Fruit fly (Drosophila melanogaster): ENCODE results near the gene ntc.
A peak's percentile ranks its signal among the peaks of the same experiment; 100 is the strongest.

Gene ntc

dm6 chr3L:3802677-3803076 is 3.6 kb downstream of the ntc start (continued):
- TF ChIP-seq tna (GFP tag; IDR thresholded peaks at IDR 0.05; ENCODE audit: partially characterized antibody) (no peak), salm (tag; optimal IDR thresholded peaks at IDR 0.05) (no peak), zfh1 (GFP tag; IDR thresholded peaks at IDR 0.05) (peak; percentile 53; the same call in 2 of the 3 replicates), Hr39 (optimal IDR thresholded peaks at IDR 0.05) (no peak), slp2 (GFP tag; optimal IDR thresholded peaks at IDR 0.05) (peak; percentile 32), scrt (GFP tag; optimal IDR thresholded peaks at IDR 0.05) (peak; percentile 65), CG2875 (GFP tag; optimal IDR thresholded peaks at IDR 0.05) (peak; percentile 13), pita (GFP tag; optimal IDR thresholded peaks at IDR 0.05) (no peak), luna (GFP tag; optimal IDR thresholded peaks at IDR 0.05) (peak; percentile 45), Mad (GFP tag; optimal IDR thresholded peaks at IDR 0.05) (peak; percentile 59), PHDP (tag; optimal IDR thresholded peaks at IDR 0.05) (peak; percentile 84), Dbx (GFP tag; IDR thresholded peaks at IDR 0.05) (peak; percentile 88), eyg (GFP tag; optimal IDR thresholded peaks at IDR 0.05) (peak; percentile 64), CG9797 (GFP tag; optimal IDR thresholded peaks at IDR 0.05) (no peak), kni (GFP tag; optimal IDR thresholded peaks at IDR 0.05) (no peak), ftz-f1 (GFP tag; optimal IDR thresholded peaks at IDR 0.05) (no peak), Max (GFP tag; optimal IDR thresholded peaks at IDR 0.05) (peak; percentile 35), CG11456 (GFP tag; IDR thresholded peaks at IDR 0.05) (peak; percentile 89), CG42726 (GFP tag; IDR thresholded peaks at IDR 0.05; ENCODE audit: partially characterized antibody) (no peak), phol (tag; optimal IDR thresholded peaks at IDR 0.05) (peak; percentile 40), vnd (GFP tag; IDR thresholded peaks at IDR 0.05; ENCODE audit: partially characterized antibody) (no peak), tap (tag; optimal IDR thresholded peaks at IDR 0.05) (no peak), CG31441 (GFP tag; IDR thresholded peaks at IDR 0.05) (peak; percentile 68), Spps (tag; optimal IDR thresholded peaks at IDR 0.05) (no peak), Tbp (GFP tag; optimal IDR thresholded peaks at IDR 0.05) (no peak), dmrt11E (tag; optimal IDR thresholded peaks at IDR 0.05) (peak; percentile 31), CG9817 (tag; optimal IDR thresholded peaks at IDR 0.05) (peak; percentile 65), CG9727 (GFP tag; optimal IDR thresholded peaks at IDR 0.05) (peak; percentile 79), CG10462 (GFP tag; optimal IDR thresholded peaks at IDR 0.05) (peak; percentile 42), MTF-1 (GFP tag; optimal IDR thresholded peaks at IDR 0.05; ENCODE audit: borderline replicate concordance) (no peak), en (GFP tag; optimal IDR thresholded peaks at IDR 0.05) (no peak), gsb (GFP tag; IDR thresholded peaks at IDR 0.05) (0 out of 2 replicates have a peak, but pooled peaks have one; percentile 14), CG8944 (GFP tag; optimal IDR thresholded peaks at IDR 0.05) (peak; percentile 73), jumu (GFP tag; optimal IDR thresholded peaks at IDR 0.05) (peak; percentile 60), Antp (GFP tag; optimal IDR thresholded peaks at IDR 0.05) (peak; percentile 77), sqz (GFP tag; optimal IDR thresholded peaks at IDR 0.05) (no peak), grau (tag; optimal IDR thresholded peaks at IDR 0.05) (peak; percentile 81), Myb (GFP tag; optimal IDR thresholded peaks at IDR 0.05) (peak; percentile 57), CG10543 (GFP tag; optimal IDR thresholded peaks at IDR 0.05) (peak; percentile 92), gro (GFP tag; optimal IDR thresholded peaks at IDR 0.05) (peak; percentile 19), Atf-2 (GFP tag; optimal IDR thresholded peaks at IDR 0.05) (peak; percentile 69), Med (GFP tag) (peak; percentile 98), Ets97D (GFP tag; optimal IDR thresholded peaks at IDR 0.05) (peak; percentile 13), CG7839 (tag; optimal IDR thresholded peaks at IDR 0.05) (peak; percentile 77), CG4854 (GFP tag; optimal IDR thresholded peaks at IDR 0.05) (peak; percentile 25), Dip3 (GFP tag; optimal IDR thresholded peaks at IDR 0.05) (peak; percentile 78), CG10147 (GFP tag; optimal IDR thresholded peaks at IDR 0.05) (peak; percentile 63), Fer1 (GFP tag; optimal IDR thresholded peaks at IDR 0.05) (peak; percentile 86), CG10565 (GFP tag; optimal IDR thresholded peaks at IDR 0.05) (no peak), CG30020 (tag; optimal IDR thresholded peaks at IDR 0.05) (no peak), unc-4 (GFP tag; IDR thresholded peaks at IDR 0.05; ENCODE audit: partially characterized antibody) (no peak)
